Fruit fly (Drosophila melanogaster) whole organism, pupa: ENCODE measurements around the gene CG42467.

ENCODE experiments used
- CG10348 ChIP-seq: fragments of 200-800 bp; sonication (Bioruptor generic); IDR thresholded peaks from 2 replicates; pipeline ENCODE4 v1.3.6; 2022; ENCODE audit warnings: missing biosample characterization, missing genetic modification characterization
- CG13204 ChIP-seq: fragments of 200-800 bp; sonication (Bioruptor generic); optimal IDR thresholded peaks from 2 replicates; lab custom pipeline; 2018; ENCODE audit warnings: missing biosample characterization, mild to moderate bottlenecking, missing genetic modification characterization, moderate library complexity
- CG14655 ChIP-seq: fragments of 200-800 bp; sonication (Bioruptor generic); optimal IDR thresholded peaks from 3 replicates; lab custom pipeline; 2017; ENCODE audit warnings: mild to moderate bottlenecking, missing biosample characterization, missing genetic modification reagents, missing genetic modification characterization
- CG4496 ChIP-seq: fragments of 200-800 bp; sonication (Bioruptor generic); IDR thresholded peaks from 3 replicates; pipeline ENCODE4 v1.3.6; 2022; ENCODE audit warnings: missing biosample characterization, missing genetic modification characterization
- CG8301 ChIP-seq: fragments of 200-800 bp; sonication (Bioruptor generic); optimal IDR thresholded peaks from 2 replicates; lab custom pipeline; 2018; ENCODE audit warnings: missing biosample characterization, mild to moderate bottlenecking, missing genetic modification characterization
- CG9948 ChIP-seq: fragments of 200-800 bp; sonication (Bioruptor generic); optimal IDR thresholded peaks from 2 replicates; lab custom pipeline; 2018; ENCODE audit warnings: missing biosample characterization, mild to moderate bottlenecking, missing genetic modification characterization, moderate library complexity
- D1 ChIP-seq: fragments of 200-800 bp; sonication (Bioruptor generic); optimal IDR thresholded peaks from 2 replicates; lab custom pipeline; 2018; ENCODE audit warnings: missing biosample characterization, mild to moderate bottlenecking, missing genetic modification characterization, moderate library complexity
- EcR ChIP-seq: fragments of 200-800 bp; sonication (Bioruptor generic); optimal IDR thresholded peaks from 3 replicates; lab custom pipeline; 2019; ENCODE audit warnings: missing biosample characterization, missing genetic modification characterization, mild to moderate bottlenecking, moderate library complexity, missing genetic modification reagents
- Pif1B ChIP-seq: fragments of 200-800 bp; sonication (Bioruptor generic); optimal IDR thresholded peaks from 3 replicates; lab custom pipeline; 2016; ENCODE audit warnings: missing biosample characterization, missing genetic modification characterization
- Snoo ChIP-seq: fragments of 200-800 bp; sonication (Bioruptor generic); optimal IDR thresholded peaks from 3 replicates; lab custom pipeline; 2017; ENCODE audit warnings: missing biosample characterization, mild to moderate bottlenecking, missing genetic modification characterization, inconsistent platforms
- gl ChIP-seq: fragments of 200-800 bp; sonication (Bioruptor generic); optimal IDR thresholded peaks from 2 replicates; lab custom pipeline; 2018; ENCODE audit warnings: missing biosample characterization, mild to moderate bottlenecking, missing genetic modification characterization

- TF ChIP-seq CG9948 (tag; lab: Kevin White, UChicago), result no peak
- TF ChIP-seq EcR, result no peak
- TF ChIP-seq gl (tag; lab: Kevin White, UChicago), result no peak
- TF ChIP-seq CG10348 (GFP tag; lab: Robert Waterston, UW), result no peak
- no peak for TF ChIP-seq CG13204 (GFP tag; lab: Kevin White, UChicago)
- no peak for TF ChIP-seq Snoo (tag; lab: Kevin White, UChicago)
- TF ChIP-seq CG14655 (GFP tag; lab: Kevin White, UChicago), result peak; percentile 4
- TF ChIP-seq Pif1B (GFP tag; lab: Kevin White, UChicago), result no peak
- peak; percentile 31; the same call in 1 of the 3 replicates for TF ChIP-seq CG4496 (GFP tag; lab: Robert Waterston, UW)
- no peak for TF ChIP-seq D1 (tag; lab: Kevin White, UChicago)
- no peak for TF ChIP-seq CG8301 (tag; lab: Kevin White, UChicago)
These were observed 29.3 kb downstream of the CG42467 start, which contains the start of gene CG10019 for dm6 chr2L:3730182-3730975.
